Worm (Caenorhabditis elegans): ENCODE data around the gene dep-1.

- TF ChIP-seq dao-5 (tag; optimal IDR thresholded peaks at IDR 0.05) = no peak
- no peak for TF ChIP-seq him-1 (tag; optimal IDR thresholded peaks at IDR 0.05)
- no peak for TF ChIP-seq W03F9.2 (tag; optimal IDR thresholded peaks at IDR 0.05)
Measured at ce11 chrII:9017628-9018027, 2.0 kb downstream of the dep-1 start.

Measured in whole organism, L4/young adult.